Worm (Caenorhabditis elegans) whole organism, late embryonic: ENCODE results near the gene dnj-25.

Experiments used
- C08G9.2 ChIP-seq: sonication (generic microtip); optimal IDR thresholded peaks from 2 replicates; lab custom pipeline; 2016; ENCODE audit warnings: mild to moderate bottlenecking, missing genetic modification characterization, moderate library complexity, missing compliant biosample characterization
- C38D4.7 ChIP-seq: fragments of 200-800 bp; sonication (Bioruptor generic); optimal IDR thresholded peaks from 2 replicates; lab custom pipeline; 2018; ENCODE audit warnings: mild to moderate bottlenecking, missing genetic modification characterization, moderate library complexity, missing compliant biosample characterization
- K09A11.1 ChIP-seq: sonication (generic microtip); optimal IDR thresholded peaks from 2 replicates; lab custom pipeline; 2017; ENCODE audit warnings: antibody characterized with exemption, mild to moderate bottlenecking, missing genetic modification characterization, missing compliant biosample characterization; ENCODE audit not compliant: insufficient read depth
- Y22D7AL.16 ChIP-seq: sonication (generic microtip); optimal IDR thresholded peaks from 2 replicates; lab custom pipeline; 2016; ENCODE audit warnings: missing genetic modification characterization, missing compliant biosample characterization
- ahr-1 ChIP-seq: sonication (generic microtip); optimal IDR thresholded peaks from 2 replicates; lab custom pipeline; 2016; ENCODE audit warnings: missing genetic modification characterization, missing compliant biosample characterization
- ceh-14 ChIP-seq: sonication (generic microtip); optimal IDR thresholded peaks from 2 replicates; lab custom pipeline; 2016; ENCODE audit warnings: missing genotype, missing genetic modification characterization, missing compliant biosample characterization
- ceh-18 ChIP-seq: sonication (generic microtip); optimal IDR thresholded peaks from 2 replicates; lab custom pipeline; 2016; ENCODE audit warnings: missing genetic modification characterization, missing compliant biosample characterization
- ceh-24 ChIP-seq: sonication (generic microtip); optimal IDR thresholded peaks from 2 replicates; lab custom pipeline; 2016; ENCODE audit warnings: mild to moderate bottlenecking, missing genetic modification characterization, missing compliant biosample characterization
- ceh-31 ChIP-seq: sonication (generic microtip); optimal IDR thresholded peaks from 2 replicates; lab custom pipeline; 2016; ENCODE audit warnings: missing genetic modification characterization, missing compliant biosample characterization
- ceh-34 ChIP-seq: sonication (generic microtip); optimal IDR thresholded peaks from 2 replicates; lab custom pipeline; 2016; ENCODE audit warnings: mild to moderate bottlenecking, missing genetic modification characterization, missing compliant biosample characterization
- ceh-45 ChIP-seq: fragments of 200-800 bp; sonication (Bioruptor generic); IDR thresholded peaks from 2 replicates; pipeline ENCODE4 v1.3.6; 2022; ENCODE audit warnings: missing genetic modification reagents, missing genetic modification characterization, missing compliant biosample characterization
- ceh-48 ChIP-seq: sonication (generic microtip); optimal IDR thresholded peaks from 2 replicates; lab custom pipeline; 2016; ENCODE audit warnings: missing genetic modification characterization, inconsistent platforms, missing compliant biosample characterization
- ceh-6 ChIP-seq: fragments of 200-800 bp; sonication (Bioruptor generic); optimal IDR thresholded peaks from 2 replicates; lab custom pipeline; 2018; ENCODE audit warnings: mild to moderate bottlenecking, missing genetic modification characterization, missing compliant biosample characterization
- che-1 ChIP-seq: sonication (generic microtip); optimal IDR thresholded peaks from 2 replicates; lab custom pipeline; 2016; ENCODE audit warnings: mild to moderate bottlenecking, missing genetic modification characterization, missing compliant biosample characterization
- dve-1 ChIP-seq: sonication (generic microtip); optimal IDR thresholded peaks from 2 replicates; lab custom pipeline; 2017; ENCODE audit warnings: antibody characterized with exemption, mild to moderate bottlenecking, missing genetic modification characterization, missing compliant biosample characterization
- elt-2 ChIP-seq: sonication (generic microtip); optimal IDR thresholded peaks from 2 replicates; lab custom pipeline; 2016; ENCODE audit warnings: missing genetic modification reagents, missing genetic modification characterization, missing compliant biosample characterization
- elt-4 ChIP-seq: sonication (generic microtip); optimal IDR thresholded peaks from 2 replicates; lab custom pipeline; 2016; ENCODE audit warnings: missing genetic modification characterization, missing compliant biosample characterization
- ets-4 ChIP-seq: sonication (generic microtip); optimal IDR thresholded peaks from 2 replicates; lab custom pipeline; 2016; ENCODE audit warnings: missing genetic modification characterization, missing compliant biosample characterization
- eyg-1 ChIP-seq: sonication (generic microtip); optimal IDR thresholded peaks from 2 replicates; lab custom pipeline; 2016; ENCODE audit warnings: missing genotype, missing genetic modification characterization, missing compliant biosample characterization
- fax-1 ChIP-seq: sonication (generic microtip); optimal IDR thresholded peaks from 2 replicates; lab custom pipeline; 2016; ENCODE audit warnings: missing genotype, missing genetic modification characterization, missing compliant biosample characterization
- fkh-10 ChIP-seq: fragments of 150-350 bp; optimal IDR thresholded peaks from 2 replicates; lab custom pipeline; 2014; ENCODE audit warnings: missing biosample characterization, missing genetic modification reagents, missing genetic modification characterization
- fkh-6 ChIP-seq: sonication (generic microtip); optimal IDR thresholded peaks from 2 replicates; lab custom pipeline; 2016; ENCODE audit warnings: missing genetic modification characterization, missing compliant biosample characterization
- gmeb-2 ChIP-seq: sonication (generic microtip); optimal IDR thresholded peaks from 2 replicates; lab custom pipeline; 2016; ENCODE audit warnings: missing genetic modification characterization, inconsistent platforms, missing compliant biosample characterization
- hlh-13 ChIP-seq: fragments of 200-800 bp; sonication (Bioruptor generic); optimal IDR thresholded peaks from 2 replicates; lab custom pipeline; 2018; ENCODE audit warnings: mild to moderate bottlenecking, missing genetic modification characterization, missing compliant biosample characterization
- hlh-15 ChIP-seq: sonication (generic microtip); optimal IDR thresholded peaks from 2 replicates; lab custom pipeline; 2016; ENCODE audit warnings: missing genetic modification characterization, missing compliant biosample characterization
- hlh-6 ChIP-seq: sonication (generic microtip); optimal IDR thresholded peaks from 2 replicates; lab custom pipeline; 2016; ENCODE audit warnings: missing genotype, missing genetic modification characterization, missing compliant biosample characterization
- hlh-8 ChIP-seq: sonication (generic microtip); optimal IDR thresholded peaks from 2 replicates; lab custom pipeline; 2016; ENCODE audit warnings: missing genotype, missing genetic modification characterization, missing compliant biosample characterization
- madf-2 ChIP-seq: sonication (generic microtip); optimal IDR thresholded peaks from 2 replicates; lab custom pipeline; 2017; ENCODE audit warnings: missing genetic modification characterization, missing compliant biosample characterization
- mec-3 ChIP-seq: sonication (generic microtip); optimal IDR thresholded peaks from 2 replicates; lab custom pipeline; 2016; ENCODE audit warnings: borderline replicate concordance, missing genetic modification characterization, missing compliant biosample characterization
- nfya-1 ChIP-seq: sonication (generic microtip); optimal IDR thresholded peaks from 2 replicates; lab custom pipeline; 2017; ENCODE audit warnings: missing genetic modification characterization, mild to moderate bottlenecking, missing compliant biosample characterization, antibody characterized with exemption, moderate library complexity
- nhr-11 ChIP-seq: fragments of 150-350 bp; optimal IDR thresholded peaks from 2 replicates; lab custom pipeline; 2014; ENCODE audit warnings: missing biosample characterization, missing genetic modification characterization
- nhr-232 ChIP-seq: sonication (generic microtip); optimal IDR thresholded peaks from 2 replicates; lab custom pipeline; 2016; ENCODE audit warnings: missing genetic modification characterization, missing compliant biosample characterization
- npax-4 ChIP-seq: sonication (generic microtip); optimal IDR thresholded peaks from 2 replicates; lab custom pipeline; 2016; ENCODE audit warnings: missing genetic modification characterization, missing compliant biosample characterization
- pag-3 ChIP-seq: sonication (generic microtip); optimal IDR thresholded peaks from 2 replicates; lab custom pipeline; 2016; ENCODE audit warnings: missing compliant biosample characterization, missing genetic modification characterization, borderline replicate concordance
- pat-9 ChIP-seq: fragments of 200-800 bp; sonication (Bioruptor generic); optimal IDR thresholded peaks from 2 replicates; lab custom pipeline; 2018; ENCODE audit warnings: mild to moderate bottlenecking, missing genetic modification characterization, moderate library complexity, missing compliant biosample characterization
- pha-2 ChIP-seq: sonication (generic microtip); optimal IDR thresholded peaks from 2 replicates; lab custom pipeline; 2017; ENCODE audit warnings: mild to moderate bottlenecking, missing genetic modification characterization, missing compliant biosample characterization
- pha-4 ChIP-seq: fragments of 150-350 bp; optimal IDR thresholded peaks from 2 replicates; lab custom pipeline; 2018; ENCODE audit warnings: missing biosample characterization, missing genetic modification reagents, missing genetic modification characterization
- pqm-1 ChIP-seq: sonication (generic microtip); optimal IDR thresholded peaks from 2 replicates; lab custom pipeline; 2016; ENCODE audit warnings: missing genetic modification characterization, missing compliant biosample characterization
- rnt-1 ChIP-seq: sonication (generic microtip); optimal IDR thresholded peaks from 2 replicates; lab custom pipeline; 2016; ENCODE audit warnings: missing genetic modification characterization, missing compliant biosample characterization
- sox-2 ChIP-seq: fragments of 200-800 bp; sonication (Bioruptor generic); IDR thresholded peaks from 2 replicates; pipeline ENCODE4 v1.3.6; 2022; ENCODE audit warnings: missing genetic modification reagents, missing genetic modification characterization, missing compliant biosample characterization
- sox-4 ChIP-seq: sonication (generic microtip); optimal IDR thresholded peaks from 2 replicates; lab custom pipeline; 2017; ENCODE audit warnings: mild to moderate bottlenecking, missing genetic modification characterization, inconsistent platforms, missing compliant biosample characterization
- syd-9 ChIP-seq: sonication (generic microtip); optimal IDR thresholded peaks from 2 replicates; lab custom pipeline; 2016; ENCODE audit warnings: mild to moderate bottlenecking, missing genetic modification characterization, moderate library complexity, missing compliant biosample characterization
- tbx-2 ChIP-seq: sonication (generic microtip); optimal IDR thresholded peaks from 2 replicates; lab custom pipeline; 2016; ENCODE audit warnings: missing genetic modification characterization, missing compliant biosample characterization
- tbx-7 ChIP-seq: sonication (generic microtip); optimal IDR thresholded peaks from 2 replicates; lab custom pipeline; 2016; ENCODE audit warnings: missing genotype, missing genetic modification characterization, missing compliant biosample characterization
- ttx-3 ChIP-seq: sonication (generic microtip); optimal IDR thresholded peaks from 2 replicates; lab custom pipeline; 2016; ENCODE audit warnings: missing genetic modification reagents, missing genetic modification characterization, missing compliant biosample characterization
- unc-3 ChIP-seq, 2 experiments: fragments of 200-800 bp in 1 of 2; sonication (Bioruptor generic) in 1 of 2; sonication (generic microtip) in 1 of 2; conservative IDR thresholded peaks in 1 of 2; optimal IDR thresholded peaks in 1 of 2; 2 replicates each; pipeline versions ENCODE4 v1.3.6 to Lab custom; 2016 to 2022; ENCODE audit warnings: missing compliant biosample characterization in 2 of 2, missing genetic modification characterization in 2 of 2, missing genetic modification reagents in 1 of 2
- unc-42 ChIP-seq: sonication (generic microtip); optimal IDR thresholded peaks from 2 replicates; lab custom pipeline; 2016; ENCODE audit warnings: missing genotype, missing genetic modification characterization, missing compliant biosample characterization
- unc-86 ChIP-seq: sonication (generic microtip); optimal IDR thresholded peaks from 2 replicates; lab custom pipeline; 2016; ENCODE audit warnings: missing genetic modification characterization, missing compliant biosample characterization
- zip-5 ChIP-seq: sonication (generic microtip); optimal IDR thresholded peaks from 2 replicates; lab custom pipeline; 2016; ENCODE audit warnings: missing genetic modification characterization, missing compliant biosample characterization

The dnj-25 gene

ce11 chrV:20744290-20744837 is at the start of gene dnj-25:
Gene dnj-25, minus strand, starts transcription at chrV:20744346.
- TF ChIP-seq ceh-34 (tag; lab: Kevin White, UChicago) (no peak), nhr-11 (no peak), ceh-6 (GFP tag; lab: Kevin White, UChicago) (no peak), syd-9 (tag; lab: Kevin White, UChicago) (no peak), gmeb-2 (tag; lab: Kevin White, UChicago) (no peak), fax-1 (no peak), fkh-6 (tag; lab: Kevin White, UChicago) (no peak), nhr-232 (tag; lab: Kevin White, UChicago) (no peak), ceh-45 (GFP tag; lab: Robert Waterston, UW) (no peak), fkh-10 (GFP tag; lab: Kevin White, UChicago) (no peak), pha-4 (tag; lab: Kevin White, UChicago) (no peak)
- TF ChIP-seq, all 69 proteins: peak for 0

DNA sequence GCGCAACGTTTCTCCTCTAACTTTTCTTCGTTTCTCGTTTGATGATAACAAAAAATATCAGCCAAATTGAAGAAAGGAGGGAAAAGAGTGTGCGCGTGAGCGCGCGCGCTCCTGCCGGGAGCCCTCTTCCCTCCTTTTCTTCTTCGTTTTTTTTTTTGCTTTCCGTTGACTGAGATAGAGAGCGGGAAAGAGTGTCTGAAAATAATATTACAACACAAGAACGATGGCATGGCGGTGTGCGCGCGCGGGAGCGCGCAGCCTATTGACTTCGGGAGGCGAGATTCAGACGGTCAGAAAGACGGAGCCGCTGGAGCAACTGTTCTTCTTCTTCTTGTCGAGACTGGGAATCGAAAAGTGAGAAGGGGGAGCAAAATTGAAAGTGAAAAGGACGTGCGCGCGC is 49.6 kb upstream of the dnj-25 start:
- peak; percentile 29 for TF ChIP-seq syd-9 (tag; lab: Kevin White, UChicago)
- TF ChIP-seq ttx-3 = no peak
- no peak for TF ChIP-seq ceh-14 (tag; lab: Kevin White, UChicago)
- TF ChIP-seq pat-9 (tag; lab: Kevin White, UChicago) = peak; percentile 45
- no peak for TF ChIP-seq K09A11.1 (tag; lab: Kevin White, UChicago)
- no peak for TF ChIP-seq pqm-1 (tag; lab: Kevin White, UChicago)
- no peak for TF ChIP-seq Y22D7AL.16
- no peak for TF ChIP-seq pag-3 (tag; lab: Kevin White, UChicago)
- TF ChIP-seq che-1 (tag; lab: Kevin White, UChicago) = no peak
- TF ChIP-seq eyg-1 (tag; lab: Kevin White, UChicago) = no peak
- TF ChIP-seq hlh-6 = no peak
- TF ChIP-seq ahr-1 (tag; lab: Kevin White, UChicago) = no peak
- TF ChIP-seq C38D4.7 (GFP tag; lab: Kevin White, UChicago) = no peak
- TF ChIP-seq unc-42 (tag; lab: Kevin White, UChicago) = no peak
- no peak for TF ChIP-seq ceh-24 (tag; lab: Kevin White, UChicago)
- TF ChIP-seq pha-2 (tag; lab: Kevin White, UChicago) = no peak
- no peak for TF ChIP-seq ceh-45 (GFP tag; lab: Robert Waterston, UW)
- TF ChIP-seq fax-1 = no peak
- no peak for TF ChIP-seq nhr-11
- no peak for TF ChIP-seq pha-4 (tag; lab: Kevin White, UChicago)
- TF ChIP-seq sox-2 = no peak
- no peak for TF ChIP-seq C08G9.2 (tag; lab: Kevin White, UChicago)
- TF ChIP-seq zip-5 = no peak
- no peak for TF ChIP-seq dve-1 (tag; lab: Kevin White, UChicago)
- peak; percentile 17 for TF ChIP-seq nfya-1 (tag; lab: Kevin White, UChicago)
- no peak for TF ChIP-seq unc-86 (tag; lab: Kevin White, UChicago)
- no peak for TF ChIP-seq npax-4
- no peak for TF ChIP-seq hlh-15 (tag; lab: Kevin White, UChicago)
- TF ChIP-seq tbx-2 (tag; lab: Kevin White, UChicago) = no peak
- no peak for TF ChIP-seq ets-4 (tag; lab: Kevin White, UChicago)
- no peak for TF ChIP-seq fkh-10 (GFP tag; lab: Kevin White, UChicago)
- no peak for TF ChIP-seq elt-2
- TF ChIP-seq madf-2 (tag; lab: Kevin White, UChicago) = no peak
- no peak for TF ChIP-seq ceh-48 (tag; lab: Kevin White, UChicago)
- no peak for TF ChIP-seq sox-4 (tag; lab: Kevin White, UChicago)
- peak; percentile 62 for TF ChIP-seq rnt-1 (tag; lab: Kevin White, UChicago)
- no peak for TF ChIP-seq elt-4 (tag; lab: Kevin White, UChicago)
- no peak for TF ChIP-seq unc-3 (GFP tag; conservative IDR thresholded peaks at IDR 0.05; lab: Robert Waterston, UW)
- TF ChIP-seq unc-3 (tag; optimal IDR thresholded peaks at IDR 0.05; lab: Kevin White, UChicago) = no peak
- no peak for TF ChIP-seq hlh-8
- TF ChIP-seq mec-3 (tag; lab: Kevin White, UChicago) = no peak
- TF ChIP-seq ceh-31 (tag; lab: Kevin White, UChicago) = no peak
- no peak for TF ChIP-seq tbx-7 (tag; lab: Kevin White, UChicago)
- peak; percentile 92 for TF ChIP-seq ceh-18
- TF ChIP-seq ceh-34 (tag; lab: Kevin White, UChicago) = peak; percentile 29
- TF ChIP-seq gmeb-2 (tag; lab: Kevin White, UChicago) = no peak
- TF ChIP-seq fkh-6 (tag; lab: Kevin White, UChicago) = no peak
- TF ChIP-seq hlh-13 (GFP tag; lab: Kevin White, UChicago) = no peak
